Worm (Caenorhabditis elegans) whole organism, L2 larva: Measurements from ENCODE around the gene clx-1.

Experiments
- egl-27 ChIP-seq: sonication (generic microtip); optimal IDR thresholded peaks from 3 replicates; lab custom pipeline; 2017; ENCODE audit warnings: missing biosample characterization, missing genetic modification reagents, missing genetic modification characterization
- elt-3 ChIP-seq: sonication (generic microtip); optimal IDR thresholded peaks from 2 replicates; lab custom pipeline; 2017; ENCODE audit warnings: missing biosample characterization, missing genetic modification characterization
- lin-39 ChIP-seq: fragments of 150-350 bp; optimal IDR thresholded peaks from 2 replicates; lab custom pipeline; 2014; ENCODE audit warnings: missing biosample characterization, missing genetic modification reagents, missing genetic modification characterization
- nhr-12 ChIP-seq: fragments of 150-350 bp; optimal IDR thresholded peaks from 2 replicates; lab custom pipeline; 2014; ENCODE audit warnings: missing biosample characterization, missing genetic modification characterization
- nhr-23 ChIP-seq: fragments of 150-350 bp; optimal IDR thresholded peaks from 2 replicates; lab custom pipeline; 2014; ENCODE audit warnings: missing biosample characterization, missing genetic modification reagents, missing genetic modification characterization

- no peak for TF ChIP-seq nhr-12 (tag; lab: Kevin White, UChicago)
- no peak for TF ChIP-seq lin-39
- TF ChIP-seq egl-27 (tag; lab: Kevin White, UChicago) = no peak
- TF ChIP-seq elt-3 = no peak
- TF ChIP-seq nhr-23 (tag; lab: Kevin White, UChicago) = no peak
These were observed 9.5 kb upstream of the clx-1 start for ce11 chrIV:7724912-7725311.
